Worm (Caenorhabditis elegans): ENCODE measurements around the gene ZK402.1.

ce11 chrX:1451816-1452602 lies 47.9 kb downstream of the ZK402.1 start:
- TF ChIP-seq lin-39 (tag; optimal IDR thresholded peaks at IDR 0.05) (no peak), mdl-1 (tag; optimal IDR thresholded peaks at IDR 0.05) (no peak), tra-1 (GFP tag; IDR thresholded peaks at IDR 0.05) (no peak), nhr-102 (tag; optimal IDR thresholded peaks at IDR 0.05) (no peak), php-3 (GFP tag; IDR thresholded peaks at IDR 0.05) (no peak), nhr-28 (tag; optimal IDR thresholded peaks at IDR 0.05) (no peak), fos-1 (tag; optimal IDR thresholded peaks at IDR 0.05) (no peak), mep-1 (tag; optimal IDR thresholded peaks at IDR 0.05) (peak; percentile 36), zag-1 (tag; optimal IDR thresholded peaks at IDR 0.05) (no peak), pqm-1 (tag; optimal IDR thresholded peaks at IDR 0.05) (no peak), egl-27 (tag; optimal IDR thresholded peaks at IDR 0.05) (no peak), lsy-2 (tag; optimal IDR thresholded peaks at IDR 0.05) (peak in 1 of 2 experiments; percentile 43)

Data from whole organism, L4 larva.